Worm (Caenorhabditis elegans): ENCODE measurements around the gene F43G6.7.

F43G6.7 gene

DNA sequence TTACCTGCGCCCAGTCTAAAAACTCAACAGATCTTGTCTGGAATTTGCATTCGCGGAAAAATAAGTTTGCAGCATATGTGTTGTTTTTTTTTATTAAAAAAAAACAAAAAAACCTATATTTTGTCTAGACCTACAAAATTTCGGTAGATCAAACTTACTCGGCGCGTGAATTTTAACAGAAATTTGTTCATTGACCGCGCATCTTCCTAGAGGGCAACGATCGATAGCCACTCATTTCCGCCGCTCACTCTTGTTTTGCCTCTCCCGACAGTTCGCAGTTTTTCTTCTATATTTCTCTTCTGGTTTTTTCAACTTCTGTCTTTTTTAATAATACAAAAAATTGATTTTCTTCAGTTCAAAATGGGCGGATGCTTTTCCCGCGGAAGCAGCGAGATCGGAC, at the start of gene F43G6.7:
F43G6.7 (plus strand) TSS at position 355 of the 400 bp plus-strand sequence.
- TF ChIP-seq zag-1 (tag; optimal IDR thresholded peaks at IDR 0.05) (no peak), ceh-9 (tag; optimal IDR thresholded peaks at IDR 0.05) (no peak)

DNA sequence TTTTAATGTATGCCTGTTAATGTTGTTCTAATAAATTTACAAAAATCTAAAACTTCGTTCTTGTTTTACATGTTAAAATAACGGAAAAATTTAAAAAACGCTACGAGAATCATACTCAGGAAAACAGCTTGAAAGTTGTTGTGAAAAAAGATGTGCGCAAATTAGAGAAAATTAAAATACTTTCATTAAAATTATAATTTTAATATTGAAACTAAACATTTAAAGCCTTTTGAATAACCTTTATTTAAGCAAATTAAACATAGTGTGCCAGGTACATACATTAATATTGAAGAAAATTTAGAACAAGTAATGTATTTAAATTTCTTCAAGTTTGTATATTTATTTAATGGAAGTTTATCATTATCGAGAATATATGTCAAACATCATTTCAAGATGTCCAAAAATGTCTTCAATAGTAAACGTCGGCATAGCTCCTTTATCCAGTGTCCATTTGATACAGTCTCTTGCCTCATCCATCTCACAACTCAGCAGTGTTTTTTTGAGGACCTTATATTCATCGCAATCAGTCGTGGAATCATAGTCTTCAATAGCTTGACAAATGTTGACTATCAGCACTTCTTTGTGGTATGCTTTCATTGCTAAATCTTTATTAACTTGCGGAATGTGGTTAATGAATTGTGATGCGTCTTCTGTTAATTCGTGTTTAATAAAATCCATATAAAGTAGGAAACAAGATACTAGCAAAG, 48.6 kb upstream of the F43G6.7 start:
- TF ChIP-seq nhr-237 (tag; optimal IDR thresholded peaks at IDR 0.05) (no peak), snpc-4 (tag; optimal IDR thresholded peaks at IDR 0.05) (no peak), lin-15B (tag; optimal IDR thresholded peaks at IDR 0.05) (no peak), pha-4 (tag; optimal IDR thresholded peaks at IDR 0.05) (peak; percentile 81), nhr-43 (tag; optimal IDR thresholded peaks at IDR 0.05; ENCODE audit: poor library complexity, severe bottlenecking) (no peak), nfya-1 (tag; optimal IDR thresholded peaks at IDR 0.05; ENCODE audit: insufficient read depth) (peak; percentile 48), zag-1 (tag; optimal IDR thresholded peaks at IDR 0.05) (no peak), elt-1 (tag; optimal IDR thresholded peaks at IDR 0.05) (peak; percentile 13), ama-1 (optimal IDR thresholded peaks at IDR 0.05) (peak; percentile 93), egl-27 (tag; optimal IDR thresholded peaks at IDR 0.05) (no peak), fos-1 (tag; optimal IDR thresholded peaks at IDR 0.05) (peak; percentile 78), mdl-1 (tag; optimal IDR thresholded peaks at IDR 0.05) (no peak), nhr-25 (tag; optimal IDR thresholded peaks at IDR 0.05) (peak; percentile 43), ceh-9 (tag; optimal IDR thresholded peaks at IDR 0.05) (no peak), eor-1 (tag; optimal IDR thresholded peaks at IDR 0.05) (peak in 1 of 2 experiments; percentile 7), ZK546.5 (tag; optimal IDR thresholded peaks at IDR 0.05) (no peak), tbx-2 (tag; optimal IDR thresholded peaks at IDR 0.05) (peak; percentile 70), ceh-82 (tag; optimal IDR thresholded peaks at IDR 0.05) (no peak), ztf-4 (tag; optimal IDR thresholded peaks at IDR 0.05) (peak; percentile 60), lin-39 (tag; optimal IDR thresholded peaks at IDR 0.05) (no peak), unc-39 (tag; optimal IDR thresholded peaks at IDR 0.05) (no peak), elt-2 (tag; optimal IDR thresholded peaks at IDR 0.05) (peak; percentile 37), skn-1 (tag; optimal IDR thresholded peaks at IDR 0.05) (no peak), elt-3 (tag; optimal IDR thresholded peaks at IDR 0.05) (peak in 1 of 3 experiments; percentile 81)

DNA sequence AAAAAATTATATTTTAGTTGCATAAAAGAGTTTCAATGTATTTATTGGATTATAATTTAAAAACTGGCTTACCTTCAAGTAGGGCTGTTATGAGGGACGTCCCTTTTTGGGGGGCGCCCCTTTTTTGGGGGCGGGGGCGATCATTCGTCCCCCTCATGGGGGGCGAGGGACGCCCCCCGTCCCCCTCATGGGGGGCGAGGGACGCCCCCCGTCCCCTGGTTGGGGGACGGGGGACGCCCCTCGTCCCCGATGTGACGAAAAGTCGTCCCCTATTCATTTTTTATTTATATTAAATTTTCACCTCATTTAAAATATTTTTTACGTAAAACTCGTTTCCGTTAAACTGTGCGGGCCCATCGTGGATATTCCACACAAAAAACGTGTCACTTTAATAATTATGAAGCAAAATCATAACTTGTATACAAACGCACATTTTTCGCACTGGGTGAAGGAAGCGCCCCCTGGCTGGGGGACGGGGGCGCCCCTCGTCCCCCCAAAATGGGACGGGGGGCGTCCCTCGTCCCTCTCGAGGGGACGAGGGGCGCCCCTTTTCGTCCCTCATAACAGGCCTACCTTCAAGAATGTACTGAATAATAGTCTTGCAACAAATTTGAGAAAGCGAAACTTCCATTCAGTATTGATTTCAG, 45.0 kb upstream of the F43G6.7 start:
- no peak for TF ChIP-seq tbx-2 (tag; optimal IDR thresholded peaks at IDR 0.05)
- no peak for TF ChIP-seq skn-1 (tag; optimal IDR thresholded peaks at IDR 0.05)
- TF ChIP-seq nhr-12 (tag; optimal IDR thresholded peaks at IDR 0.05), result no peak
- TF ChIP-seq nhr-28 (tag; optimal IDR thresholded peaks at IDR 0.05), result no peak
- no peak for TF ChIP-seq elt-3 (tag; optimal IDR thresholded peaks at IDR 0.05)
- no peak for TF ChIP-seq nhr-76 (tag; optimal IDR thresholded peaks at IDR 0.05)
- no peak for TF ChIP-seq ztf-11 (tag; optimal IDR thresholded peaks at IDR 0.05)
- TF ChIP-seq unc-62 (GFP tag; optimal IDR thresholded peaks at IDR 0.05), result no peak

DNA sequence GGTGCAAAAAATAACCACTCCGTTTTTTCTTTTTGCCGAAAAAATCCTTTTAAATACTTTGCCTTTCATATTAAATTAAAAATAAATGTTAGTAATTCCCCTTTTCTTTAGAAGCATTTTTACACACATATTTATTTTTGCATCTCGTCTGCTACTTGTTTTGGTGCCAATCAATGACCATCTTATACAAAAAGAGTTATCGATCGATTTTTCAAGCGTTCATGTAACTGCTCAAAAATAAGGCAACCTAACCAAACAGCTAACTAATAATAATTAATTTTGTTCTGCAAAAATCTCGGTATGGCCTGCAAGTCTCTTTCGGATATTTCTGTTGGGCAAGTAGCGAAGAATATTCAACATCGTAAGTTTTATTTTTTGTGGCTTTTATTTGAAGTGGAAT, 44.1 kb upstream of the F43G6.7 start, which contains the start of gene F44E5.2:
F44E5.2 (plus strand) TSS at position 301 of the 400 bp plus-strand sequence.
- no peak for TF ChIP-seq pqm-1 (tag; optimal IDR thresholded peaks at IDR 0.05)
- no peak for TF ChIP-seq nhr-25 (tag; optimal IDR thresholded peaks at IDR 0.05)
- TF ChIP-seq tbx-2 (tag; optimal IDR thresholded peaks at IDR 0.05), result no peak
- TF ChIP-seq ztf-4 (tag; optimal IDR thresholded peaks at IDR 0.05), result no peak
- no peak for TF ChIP-seq aly-2 (tag; optimal IDR thresholded peaks at IDR 0.05)
- TF ChIP-seq nhr-43 (tag; optimal IDR thresholded peaks at IDR 0.05; ENCODE audit: poor library complexity, severe bottlenecking), result no peak
- TF ChIP-seq lin-15B (tag; optimal IDR thresholded peaks at IDR 0.05), result no peak
- no peak for TF ChIP-seq lsy-12 (tag; optimal IDR thresholded peaks at IDR 0.05)
- no peak for TF ChIP-seq mdl-1 (tag; optimal IDR thresholded peaks at IDR 0.05)
- TF ChIP-seq nhr-77 (tag; optimal IDR thresholded peaks at IDR 0.05), result no peak
- no peak for TF ChIP-seq hmg-11 (tag; optimal IDR thresholded peaks at IDR 0.05)
- TF ChIP-seq daf-12 (tag; optimal IDR thresholded peaks at IDR 0.05), result no peak
- TF ChIP-seq nhr-237 (tag; optimal IDR thresholded peaks at IDR 0.05), result no peak
- TF ChIP-seq nhr-12 (tag; optimal IDR thresholded peaks at IDR 0.05), result no peak
- TF ChIP-seq fkh-10 (GFP tag; optimal IDR thresholded peaks at IDR 0.05), result no peak
- TF ChIP-seq ceh-16 (tag; optimal IDR thresholded peaks at IDR 0.05), result no peak
- TF ChIP-seq ZK546.5 (tag; optimal IDR thresholded peaks at IDR 0.05), result no peak

All from whole organism, L3 larva.